Worm (Caenorhabditis elegans) whole organism, L4 larva: ENCODE results near the gene Y116A8C.23.
"Not testable (repeated sequence)": the region's sequence is repeated elsewhere in the genome, so short reads cannot be mapped to it uniquely, and the experiment has no call there.

ENCODE experiments used
- ama-1 ChIP-seq: fragments of 150-350 bp; optimal IDR thresholded peaks from 2 replicates; lab custom pipeline; 2014; ENCODE audit warnings: inconsistent platforms, mixed read lengths
- egl-27 ChIP-seq: sonication (generic microtip); optimal IDR thresholded peaks from 3 replicates; lab custom pipeline; 2017; ENCODE audit warnings: missing biosample characterization, missing genetic modification reagents, missing genetic modification characterization
- fkh-10 ChIP-seq: fragments of 150-350 bp; optimal IDR thresholded peaks from 2 replicates; lab custom pipeline; 2014; ENCODE audit warnings: missing biosample characterization, missing genetic modification reagents, missing genetic modification characterization
- jun-1 ChIP-seq: fragments of 150-350 bp; optimal IDR thresholded peaks from 2 replicates; lab custom pipeline; 2014; ENCODE audit warnings: missing biosample characterization, missing genetic modification reagents, missing genetic modification characterization
- lin-13 ChIP-seq: fragments of 150-350 bp; optimal IDR thresholded peaks from 2 replicates; lab custom pipeline; 2014; ENCODE audit warnings: missing biosample characterization, missing genetic modification reagents, missing genetic modification characterization
- mdl-1 ChIP-seq, 2 experiments: fragments of 150-350 bp in 1 of 2; sonication (generic microtip) in 1 of 2; optimal IDR thresholded peaks; 2 replicates each; lab custom pipeline; 2014 to 2017; ENCODE audit warnings: missing biosample characterization in 2 of 2, missing genetic modification characterization in 2 of 2
- mep-1 ChIP-seq: fragments of 150-350 bp; sonication (generic microtip); optimal IDR thresholded peaks from 3 replicates; lab custom pipeline; 2014; ENCODE audit warnings: missing biosample characterization, missing genetic modification characterization
- nhr-11 ChIP-seq: fragments of 150-350 bp; optimal IDR thresholded peaks from 2 replicates; lab custom pipeline; 2014; ENCODE audit warnings: missing biosample characterization, missing genetic modification characterization
- nhr-28 ChIP-seq: fragments of 150-350 bp; optimal IDR thresholded peaks from 2 replicates; lab custom pipeline; 2014; ENCODE audit warnings: missing biosample characterization, missing genetic modification characterization
- nhr-6 ChIP-seq: fragments of 150-350 bp; optimal IDR thresholded peaks from 2 replicates; lab custom pipeline; 2014; ENCODE audit warnings: missing biosample characterization, missing genetic modification characterization
- pha-4 ChIP-seq, 2 experiments: fragments of 150-350 bp in 1 of 2; fragments of 200-800 bp in 1 of 2; sonication (Bioruptor generic) in 1 of 2; IDR thresholded peaks in 1 of 2; optimal IDR thresholded peaks in 1 of 2; 2 replicates each; pipeline versions ENCODE4 v1.3.6 to Lab custom; 2014 to 2022; ENCODE audit warnings: missing genetic modification characterization in 2 of 2, missing genetic modification reagents in 2 of 2, missing biosample characterization in 1 of 2, missing compliant biosample characterization in 1 of 2
- zag-1 ChIP-seq: fragments of 150-350 bp; optimal IDR thresholded peaks from 2 replicates; lab custom pipeline; 2014; ENCODE audit warnings: missing biosample characterization, missing genetic modification characterization

DNA sequence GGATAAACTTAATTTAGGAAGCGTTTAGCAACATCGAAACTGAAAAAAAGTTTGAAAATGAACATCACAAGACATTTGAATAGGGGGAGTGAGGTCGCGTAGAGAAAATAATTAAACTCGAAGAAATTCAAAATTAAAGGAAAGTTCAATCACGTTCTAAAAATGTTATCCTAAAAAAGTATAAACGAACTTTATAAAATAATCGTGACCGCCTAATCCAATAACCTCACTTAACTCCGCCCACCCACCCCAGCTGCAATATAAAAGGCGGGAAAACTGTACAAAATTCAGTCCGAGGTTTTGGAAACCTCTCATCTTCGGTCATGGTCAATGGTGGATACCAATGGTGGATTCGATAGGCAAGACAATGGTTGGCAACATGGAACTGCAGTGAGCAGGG, 11.6 kb downstream of the Y116A8C.23 start, which contains the start of gene Y116A8C.465:
- TF ChIP-seq nhr-11; nhr-28 (tag; lab: Kevin White, UChicago); mdl-1 (tag; optimal IDR thresholded peaks at IDR 0.05; lab: Kevin White, UChicago); egl-27 (tag; lab: Kevin White, UChicago); lin-13 (GFP tag; lab: Kevin White, UChicago); jun-1 (tag; lab: Kevin White, UChicago); ama-1 (lab: Kevin White, UChicago); mep-1 (tag; lab: Kevin White, UChicago); fkh-10 (GFP tag; lab: Kevin White, UChicago); pha-4 (GFP tag; IDR thresholded peaks at IDR 0.05; lab: Robert Waterston, UW); pha-4 (tag; optimal IDR thresholded peaks at IDR 0.05; lab: Kevin White, UChicago); nhr-6 (tag; lab: Kevin White, UChicago); zag-1 (tag; lab: Kevin White, UChicago): not testable (repeated sequence)
